Worm (Caenorhabditis elegans): ENCODE results near the gene K12B6.11.

DNA sequence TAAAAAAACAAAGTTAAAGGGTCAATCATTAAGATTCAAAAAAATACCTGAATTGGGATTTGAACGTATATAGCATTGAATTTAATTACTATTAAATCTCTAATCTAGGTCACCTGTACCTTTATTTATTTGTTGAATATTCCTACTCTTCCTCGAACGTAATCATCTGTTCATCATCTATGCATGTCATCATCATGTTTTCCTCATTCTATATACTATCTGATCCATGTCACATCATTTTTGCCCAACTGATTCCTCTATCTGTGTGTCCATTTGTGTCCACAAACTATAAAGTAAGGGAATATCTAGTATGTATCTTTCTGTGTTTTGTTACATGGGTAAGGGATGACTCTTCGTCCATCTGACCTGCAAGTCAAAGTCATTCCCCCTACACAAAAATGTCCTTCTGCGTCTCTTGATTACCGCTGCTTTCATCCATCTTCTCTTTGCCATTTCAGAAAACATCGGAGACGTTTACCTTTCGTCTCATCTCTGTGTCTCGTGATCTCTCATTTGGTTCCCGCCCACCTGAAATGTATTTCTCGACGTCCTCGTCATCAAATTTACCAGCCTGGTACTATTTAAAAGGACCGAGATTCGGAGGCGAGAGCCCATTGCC is 34.2 kb downstream of the K12B6.11 start:
- TF ChIP-seq Y5F2A.4 (GFP tag; optimal IDR thresholded peaks at IDR 0.05) (no peak), zfp-3 (GFP tag; conservative IDR thresholded peaks at IDR 0.05) (no peak), fkh-10 (GFP tag; optimal IDR thresholded peaks at IDR 0.05) (no peak), mep-1 (tag; optimal IDR thresholded peaks at IDR 0.05) (no peak), lin-39 (tag; optimal IDR thresholded peaks at IDR 0.05) (no peak), nhr-77 (tag; optimal IDR thresholded peaks at IDR 0.05) (no peak), unc-39 (tag; optimal IDR thresholded peaks at IDR 0.05) (no peak), lsy-2 (tag; optimal IDR thresholded peaks at IDR 0.05) (no peak)

Data from whole organism, L4 larva.